Worm (Caenorhabditis elegans) whole organism, L4 larva: Measurements from ENCODE around the gene phyh-1.
A peak's percentile ranks its signal among the peaks of the same experiment; 100 is the strongest.

Experiments used
- F10B5.3 ChIP-seq: sonication (generic microtip); optimal IDR thresholded peaks from 2 replicates; lab custom pipeline; 2016; ENCODE audit warnings: mild to moderate bottlenecking, missing genetic modification characterization, missing compliant biosample characterization
- F26F4.8 ChIP-seq: fragments of 200-800 bp; sonication (Bioruptor generic); conservative IDR thresholded peaks from 2 replicates; pipeline ENCODE4 v1.3.6; 2022; ENCODE audit warnings: missing genetic modification characterization, missing compliant biosample characterization
- F44E2.7 ChIP-seq: fragments of 200-800 bp; sonication (Bioruptor generic); IDR thresholded peaks from 2 replicates; pipeline ENCODE4 v2.1.2; 2022; ENCODE audit warnings: missing genetic modification characterization, missing compliant biosample characterization
- T20F7.1 ChIP-seq: fragments of 200-800 bp; sonication (Bioruptor generic); optimal IDR thresholded peaks from 2 replicates; lab custom pipeline; 2018; ENCODE audit warnings: mild to moderate bottlenecking, missing genetic modification characterization, missing compliant biosample characterization
- ZK546.5 ChIP-seq, 2 experiments: sonication (generic microtip); optimal IDR thresholded peaks; 2 replicates each; lab custom pipeline; 2017; ENCODE audit warnings: missing biosample characterization in 2 of 2, missing genetic modification characterization in 2 of 2
- aly-2 ChIP-seq: sonication (generic microtip); optimal IDR thresholded peaks from 2 replicates; lab custom pipeline; 2018; ENCODE audit warnings: missing biosample characterization, missing genetic modification characterization
- ama-1 ChIP-seq: fragments of 150-350 bp; optimal IDR thresholded peaks from 2 replicates; lab custom pipeline; 2014; ENCODE audit warnings: inconsistent platforms, mixed read lengths
- arid-1 ChIP-seq: fragments of 200-800 bp; sonication (Bioruptor generic); conservative IDR thresholded peaks from 2 replicates; pipeline ENCODE4 v1.3.6; 2022; ENCODE audit warnings: missing genetic modification reagents, missing genetic modification characterization, missing compliant biosample characterization
- ceh-20 ChIP-seq: fragments of 200-800 bp; sonication (Bioruptor generic); IDR thresholded peaks from 2 replicates; pipeline ENCODE4 v1.3.6; 2022; ENCODE audit warnings: missing genetic modification reagents, missing genetic modification characterization, missing compliant biosample characterization
- ceh-28 ChIP-seq: fragments of 150-350 bp; optimal IDR thresholded peaks from 2 replicates; lab custom pipeline; 2014; ENCODE audit warnings: missing biosample characterization, missing genetic modification reagents, missing genetic modification characterization
- ceh-32 ChIP-seq: sonication (generic microtip); optimal IDR thresholded peaks from 2 replicates; lab custom pipeline; 2016; ENCODE audit warnings: mild to moderate bottlenecking, missing genetic modification characterization, missing compliant biosample characterization; ENCODE audit not compliant: poor library complexity
- ceh-44 ChIP-seq: fragments of 200-800 bp; sonication (Bioruptor generic); IDR thresholded peaks from 2 replicates; pipeline ENCODE4 v1.3.6; 2022; ENCODE audit warnings: missing genetic modification reagents, missing genetic modification characterization, missing compliant biosample characterization
- ceh-62 ChIP-seq: sonication (generic microtip); optimal IDR thresholded peaks from 2 replicates; lab custom pipeline; 2017; ENCODE audit warnings: missing biosample characterization, missing genetic modification characterization
- ceh-82 ChIP-seq: sonication (generic microtip); optimal IDR thresholded peaks from 2 replicates; lab custom pipeline; 2017; ENCODE audit warnings: missing biosample characterization, missing genetic modification characterization
- daf-12 ChIP-seq: fragments of 150-350 bp; optimal IDR thresholded peaks from 2 replicates; lab custom pipeline; 2014; ENCODE audit warnings: missing biosample characterization, missing genetic modification reagents, missing genetic modification characterization
- daf-16 ChIP-seq, 3 experiments: sonication (generic microtip); optimal IDR thresholded peaks; 2 replicates each; lab custom pipeline; 2016 to 2017; ENCODE audit warnings: missing genetic modification characterization in 3 of 3, missing genetic modification reagents in 3 of 3, mild to moderate bottlenecking in 2 of 3, missing compliant biosample characterization in 2 of 3, missing biosample characterization in 1 of 3, moderate library complexity in 1 of 3
- dpl-1 ChIP-seq: fragments of 150-350 bp; optimal IDR thresholded peaks from 2 replicates; lab custom pipeline; 2014; ENCODE audit warnings: missing biosample characterization, missing genetic modification reagents, missing genetic modification characterization
- duxl-1 ChIP-seq: sonication (generic microtip); optimal IDR thresholded peaks from 2 replicates; lab custom pipeline; 2016; ENCODE audit warnings: mild to moderate bottlenecking, missing genetic modification characterization, moderate library complexity, missing compliant biosample characterization; ENCODE audit not compliant: poor library complexity
- dve-1 ChIP-seq: sonication (generic microtip); optimal IDR thresholded peaks from 2 replicates; lab custom pipeline; 2017; ENCODE audit warnings: antibody characterized with exemption, mild to moderate bottlenecking, missing genetic modification characterization, missing compliant biosample characterization; ENCODE audit not compliant: insufficient read depth
- fos-1 ChIP-seq: fragments of 150-350 bp; optimal IDR thresholded peaks from 2 replicates; lab custom pipeline; 2014; ENCODE audit warnings: missing biosample characterization, missing genetic modification characterization
- hif-1 ChIP-seq, 2 experiments: sonication (generic microtip); optimal IDR thresholded peaks; 2 replicates each; lab custom pipeline; 2016 to 2017; ENCODE audit warnings: missing compliant biosample characterization in 2 of 2, missing genetic modification characterization in 2 of 2, missing genetic modification reagents in 2 of 2, missing genotype in 2 of 2, mild to moderate bottlenecking in 1 of 2
- hlh-11 ChIP-seq: fragments of 200-800 bp; sonication (Bioruptor generic); optimal IDR thresholded peaks from 2 replicates; lab custom pipeline; 2018; ENCODE audit warnings: mild to moderate bottlenecking, missing genetic modification characterization, missing compliant biosample characterization
- hlh-30 ChIP-seq: sonication (generic microtip); optimal IDR thresholded peaks from 2 replicates; lab custom pipeline; 2017; ENCODE audit warnings: antibody characterized with exemption, mild to moderate bottlenecking, missing genetic modification characterization, missing compliant biosample characterization; ENCODE audit not compliant: insufficient read depth
- jun-1 ChIP-seq: fragments of 150-350 bp; optimal IDR thresholded peaks from 2 replicates; lab custom pipeline; 2014; ENCODE audit warnings: missing biosample characterization, missing genetic modification reagents, missing genetic modification characterization
- lim-7 ChIP-seq: fragments of 200-800 bp; sonication (Bioruptor generic); IDR thresholded peaks from 2 replicates; pipeline ENCODE4 v1.3.6; 2022; ENCODE audit warnings: missing genetic modification characterization, missing compliant biosample characterization
- lin-13 ChIP-seq: fragments of 150-350 bp; optimal IDR thresholded peaks from 2 replicates; lab custom pipeline; 2014; ENCODE audit warnings: missing biosample characterization, missing genetic modification reagents, missing genetic modification characterization
- lin-15B ChIP-seq: fragments of 150-350 bp; sonication (generic microtip); optimal IDR thresholded peaks from 3 replicates; lab custom pipeline; 2014; ENCODE audit warnings: missing biosample characterization, missing genetic modification characterization
- lir-3 ChIP-seq: sonication (generic microtip); optimal IDR thresholded peaks from 2 replicates; lab custom pipeline; 2016; ENCODE audit warnings: mild to moderate bottlenecking, missing genetic modification characterization, missing compliant biosample characterization
- lsy-2 ChIP-seq, 2 experiments: fragments of 150-350 bp in 1 of 2; sonication (generic microtip) in 1 of 2; optimal IDR thresholded peaks; 2 replicates each; lab custom pipeline; 2014 to 2017; ENCODE audit warnings: missing biosample characterization in 2 of 2, missing genetic modification characterization in 2 of 2
- madf-5 ChIP-seq, 2 experiments: fragments of 200-800 bp; sonication (Bioruptor generic); IDR thresholded peaks; 2 replicates each; pipeline ENCODE4 v1.3.6; 2022; ENCODE audit warnings: missing compliant biosample characterization in 2 of 2, missing genetic modification characterization in 2 of 2
- mdt-29 ChIP-seq: fragments of 200-800 bp; sonication (Bioruptor generic); IDR thresholded peaks from 2 replicates; pipeline ENCODE4 v1.3.6; 2022; ENCODE audit warnings: missing genetic modification reagents, missing genetic modification characterization, missing compliant biosample characterization
- mxl-2 ChIP-seq: fragments of 200-800 bp; sonication (Bioruptor generic); conservative IDR thresholded peaks from 2 replicates; pipeline ENCODE4 v1.3.6; 2022; ENCODE audit warnings: missing genetic modification reagents, missing genetic modification characterization, missing compliant biosample characterization
- mxl-3 ChIP-seq: fragments of 200-800 bp; sonication (Bioruptor generic); optimal IDR thresholded peaks from 2 replicates; lab custom pipeline; 2018; ENCODE audit warnings: mild to moderate bottlenecking, missing genetic modification characterization, missing compliant biosample characterization
- nhr-11 ChIP-seq: fragments of 150-350 bp; optimal IDR thresholded peaks from 2 replicates; lab custom pipeline; 2014; ENCODE audit warnings: missing biosample characterization, missing genetic modification characterization
- nhr-111 ChIP-seq: fragments of 200-800 bp; sonication (Bioruptor generic); optimal IDR thresholded peaks from 2 replicates; lab custom pipeline; 2018; ENCODE audit warnings: mild to moderate bottlenecking, missing genetic modification characterization, missing compliant biosample characterization
- nhr-237 ChIP-seq: sonication (generic microtip); optimal IDR thresholded peaks from 2 replicates; lab custom pipeline; 2017; ENCODE audit warnings: missing biosample characterization, missing genetic modification characterization
- nhr-42 ChIP-seq: fragments of 200-800 bp; sonication (Bioruptor generic); IDR thresholded peaks from 2 replicates; pipeline ENCODE4 v1.3.6; 2022; ENCODE audit warnings: missing genetic modification characterization, missing compliant biosample characterization
- nhr-6 ChIP-seq: fragments of 150-350 bp; optimal IDR thresholded peaks from 2 replicates; lab custom pipeline; 2014; ENCODE audit warnings: missing biosample characterization, missing genetic modification characterization
- pha-4 ChIP-seq, 2 experiments: fragments of 150-350 bp in 1 of 2; fragments of 200-800 bp in 1 of 2; sonication (Bioruptor generic) in 1 of 2; IDR thresholded peaks in 1 of 2; optimal IDR thresholded peaks in 1 of 2; 2 replicates each; pipeline versions ENCODE4 v1.3.6 to Lab custom; 2014 to 2022; ENCODE audit warnings: missing genetic modification characterization in 2 of 2, missing genetic modification reagents in 2 of 2, missing biosample characterization in 1 of 2, missing compliant biosample characterization in 1 of 2
- pqm-1 ChIP-seq: sonication (generic microtip); optimal IDR thresholded peaks from 2 replicates; lab custom pipeline; 2017; ENCODE audit warnings: missing biosample characterization, missing genetic modification characterization
- snpc-1.2 ChIP-seq: fragments of 200-800 bp; sonication (Bioruptor generic); IDR thresholded peaks from 2 replicates; pipeline ENCODE4 v1.3.6; 2022; ENCODE audit warnings: missing genetic modification reagents, missing genetic modification characterization, missing compliant biosample characterization
- snpc-4 ChIP-seq: fragments of 150-350 bp; optimal IDR thresholded peaks from 2 replicates; lab custom pipeline; 2014; ENCODE audit warnings: missing biosample characterization, missing genetic modification characterization
- tag-97 ChIP-seq: fragments of 200-800 bp; sonication (Bioruptor generic); IDR thresholded peaks from 2 replicates; pipeline ENCODE4 v1.3.6; 2022; ENCODE audit warnings: missing genetic modification characterization, missing compliant biosample characterization
- tra-1 ChIP-seq: fragments of 200-800 bp; sonication (Bioruptor generic); IDR thresholded peaks from 2 replicates; pipeline ENCODE4 v1.3.6; 2022; ENCODE audit warnings: missing genetic modification reagents, missing genetic modification characterization, missing compliant biosample characterization
- unc-130 ChIP-seq: sonication (generic microtip); optimal IDR thresholded peaks from 2 replicates; lab custom pipeline; 2016; ENCODE audit warnings: missing genetic modification reagents, missing genetic modification characterization, missing compliant biosample characterization
- unc-62 ChIP-seq, 3 experiments: fragments of 150-350 bp in 1 of 3; sonication (generic microtip); optimal IDR thresholded peaks in 2 of 3; peaks in 1 of 3; 1 replicate in 1 of 3; 2 replicates in 2 of 3; lab custom pipeline; 2014 to 2017; ENCODE audit warnings: missing biosample characterization in 3 of 3, missing genetic modification characterization in 3 of 3, missing genetic modification reagents in 3 of 3, missing genotype in 1 of 3
- vab-7 ChIP-seq: fragments of 200-800 bp; sonication (Bioruptor generic); IDR thresholded peaks from 2 replicates; pipeline ENCODE4 v1.3.6; 2022; ENCODE audit warnings: missing genetic modification reagents, missing genetic modification characterization, missing compliant biosample characterization
- zag-1 ChIP-seq: fragments of 150-350 bp; optimal IDR thresholded peaks from 2 replicates; lab custom pipeline; 2014; ENCODE audit warnings: missing biosample characterization, missing genetic modification characterization
- zip-2 ChIP-seq: fragments of 150-350 bp; optimal IDR thresholded peaks from 2 replicates; lab custom pipeline; 2014; ENCODE audit warnings: missing biosample characterization, missing genetic modification characterization

phyh-1 gene

DNA sequence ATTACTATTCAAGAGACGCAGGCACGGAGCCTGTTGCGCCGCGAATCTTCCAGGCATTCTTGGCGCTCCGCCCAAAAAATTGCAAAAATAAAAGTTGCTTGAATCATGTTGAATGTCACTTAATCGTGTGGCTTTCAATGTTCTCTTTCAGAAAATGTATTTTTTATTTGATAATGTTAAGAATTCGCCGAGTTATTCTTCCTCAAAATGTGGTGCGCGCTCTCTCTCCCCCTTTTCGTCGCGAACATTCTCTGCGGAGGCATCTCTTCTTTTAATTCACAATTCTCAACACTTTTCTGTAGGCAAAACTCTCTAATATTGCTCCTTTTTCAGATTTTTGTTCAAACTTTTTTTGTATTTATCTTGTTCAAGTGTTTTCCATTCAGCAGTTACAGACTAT, 19.2 kb upstream of the phyh-1 start (continued):
- peak; percentile 88 for TF ChIP-seq zip-2 (tag; lab: Kevin White, UChicago)
- peak; percentile 93 for TF ChIP-seq lin-13 (GFP tag; lab: Kevin White, UChicago)
- peak; percentile 79 for TF ChIP-seq zag-1
- TF ChIP-seq mdt-29: peak; percentile 100
- peak; percentile 90 for TF ChIP-seq nhr-42 (GFP tag; lab: Robert Waterston, UW)
- peak; percentile 64; the same call in 1 of the 2 replicates for TF ChIP-seq mxl-2 (GFP tag; lab: Robert Waterston, UW)
- TF ChIP-seq lsy-2 (tag; optimal IDR thresholded peaks at IDR 0.05; lab: Kevin White, UChicago): peak; percentile 91 to 95
- TF ChIP-seq ceh-62 (tag; lab: Kevin White, UChicago): no peak
- peak; percentile 93 for TF ChIP-seq pha-4 (GFP tag; IDR thresholded peaks at IDR 0.05; lab: Robert Waterston, UW)
- peak; percentile 46 for TF ChIP-seq pha-4 (tag; optimal IDR thresholded peaks at IDR 0.05; lab: Kevin White, UChicago)
- peak; percentile 75 for TF ChIP-seq arid-1 (GFP tag; lab: Robert Waterston, UW)
- peak; percentile 76 for TF ChIP-seq nhr-6 (tag; lab: Kevin White, UChicago)
- no peak for TF ChIP-seq lim-7 (GFP tag; lab: Robert Waterston, UW)
- TF ChIP-seq daf-12 (tag; lab: Kevin White, UChicago): no peak
- TF ChIP-seq madf-5 (GFP tag; IDR thresholded peaks at IDR 0.05; lab: Robert Waterston, UW): peak; percentile 12 to 82; a peak in 2 of 4 replicates
- peak; percentile 96 for TF ChIP-seq ceh-20 (GFP tag; lab: Robert Waterston, UW)
- peak; percentile 89 for TF ChIP-seq snpc-1.2 (GFP tag; lab: Robert Waterston, UW)
- TF ChIP-seq hlh-30 (tag; lab: Kevin White, UChicago): peak; percentile 85
- TF ChIP-seq lin-15B (tag; lab: Kevin White, UChicago): no peak
- peak; percentile 10 to 80 for TF ChIP-seq daf-16 (GFP tag; optimal IDR thresholded peaks at IDR 0.05; lab: Kevin White, UChicago)
- TF ChIP-seq daf-16 (tag; optimal IDR thresholded peaks at IDR 0.05; lab: Kevin White, UChicago): peak; percentile 39
- peak; percentile 99 for TF ChIP-seq nhr-11 (tag; lab: Kevin White, UChicago)
- TF ChIP-seq snpc-4: peak; percentile 27
- no peak for TF ChIP-seq ceh-82 (tag; lab: Kevin White, UChicago)
- TF ChIP-seq ceh-32 (tag; lab: Kevin White, UChicago): peak; percentile 32
- TF ChIP-seq ama-1 (lab: Kevin White, UChicago): no peak
- peak; percentile 97 for TF ChIP-seq hlh-11 (tag; lab: Kevin White, UChicago)
- peak; percentile 78 for TF ChIP-seq F10B5.3
- TF ChIP-seq T20F7.1 (GFP tag; lab: Kevin White, UChicago): peak; percentile 90
- peak; percentile 19 for TF ChIP-seq ceh-28 (tag; lab: Kevin White, UChicago)
- TF ChIP-seq ceh-44 (GFP tag; lab: Robert Waterston, UW): peak; percentile 50; the same call in 1 of the 2 replicates
- TF ChIP-seq duxl-1 (tag; lab: Kevin White, UChicago): peak; percentile 62
- peak; percentile 82 for TF ChIP-seq dpl-1 (GFP tag; lab: Kevin White, UChicago)
- TF ChIP-seq tag-97 (GFP tag; lab: Robert Waterston, UW): no peak
- peak; percentile 36 for TF ChIP-seq pqm-1 (tag; lab: Kevin White, UChicago)
- TF ChIP-seq unc-62 (GFP tag; optimal IDR thresholded peaks at IDR 0.05 in 1 of 2; lab: Kevin White, UChicago): peak; percentile 31 to 97
- TF ChIP-seq unc-62 (tag; optimal IDR thresholded peaks at IDR 0.05; lab: Kevin White, UChicago): no peak
- peak; percentile 32 for TF ChIP-seq mxl-3 (GFP tag; lab: Kevin White, UChicago)
- no peak for TF ChIP-seq nhr-111
- TF ChIP-seq aly-2: no peak
- peak; percentile 97 for TF ChIP-seq tra-1 (GFP tag; lab: Robert Waterston, UW)
- TF ChIP-seq dve-1: peak; percentile 98
- no peak for TF ChIP-seq lir-3 (tag; lab: Kevin White, UChicago)
- peak; percentile 85 for TF ChIP-seq unc-130 (GFP tag; lab: Kevin White, UChicago)
- TF ChIP-seq fos-1: peak; percentile 62
- TF ChIP-seq nhr-237 (tag; lab: Kevin White, UChicago): peak; percentile 22
- peak; percentile 92 for TF ChIP-seq vab-7
- peak; percentile 70 to 97 for TF ChIP-seq hif-1 (tag; optimal IDR thresholded peaks at IDR 0.05; lab: Kevin White, UChicago)
- TF ChIP-seq ZK546.5 (tag; optimal IDR thresholded peaks at IDR 0.05; lab: Kevin White, UChicago): peak in 1 of 2 experiments; percentile 66
- 0 out of 2 replicates have a peak, but pooled peaks have one; percentile 57 for TF ChIP-seq F44E2.7 (GFP tag; lab: Robert Waterston, UW)
- no peak for TF ChIP-seq F26F4.8 (GFP tag; lab: Robert Waterston, UW)
- peak; percentile 91 for TF ChIP-seq jun-1 (tag; lab: Kevin White, UChicago)
